Fruit fly (Drosophila melanogaster) S2 (cell line): ENCODE measurements around the gene bnl.

Experiments
- CG8478 ChIP-seq: fragments of >200 bp; optimal IDR thresholded peaks from 2 replicates; lab custom pipeline; 2018
- CTCF ChIP-seq, 2 experiments: fragments of >200 bp; optimal IDR thresholded peaks; 2 replicates each; lab custom pipeline; 2018

Gene bnl

DNA sequence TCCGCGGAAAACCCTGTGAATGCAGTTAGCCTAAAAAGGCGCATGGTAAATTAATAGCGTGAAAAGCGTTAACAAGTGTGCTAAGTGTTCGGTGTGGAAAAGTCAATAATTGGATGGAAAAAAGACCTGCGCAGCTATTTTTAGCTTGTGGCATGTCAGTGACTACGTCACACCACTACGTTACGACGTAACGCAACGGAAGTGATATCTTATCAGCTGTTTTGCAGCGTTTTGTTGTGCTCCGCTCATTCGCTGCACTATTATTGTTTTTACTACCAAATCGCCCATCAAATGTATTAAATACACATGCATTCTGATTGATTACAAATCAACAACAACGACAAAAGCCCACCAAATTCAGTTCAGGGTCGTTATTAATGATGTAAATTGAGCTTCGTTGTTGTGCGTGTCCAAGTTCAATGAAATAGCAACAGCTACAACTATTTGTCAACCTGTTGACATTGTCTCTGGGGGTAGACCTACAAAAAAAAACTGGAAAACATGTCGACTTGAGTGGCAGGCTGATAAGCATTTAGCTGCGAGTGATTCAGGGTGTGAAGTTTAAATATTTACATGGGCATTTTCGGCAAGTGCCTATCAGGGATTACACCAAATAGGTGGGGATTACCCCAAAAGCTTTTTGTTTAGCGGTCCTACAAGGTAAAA lies 11.1 kb upstream of the bnl start:
- no peak for TF ChIP-seq CG8478 (lab: Kevin White, UChicago)
- TF ChIP-seq CTCF (optimal IDR thresholded peaks at IDR 0.05; lab: Kevin White, UChicago) = no peak

- TF ChIP-seq CTCF (optimal IDR thresholded peaks at IDR 0.05; lab: Kevin White, UChicago) (no peak), CG8478 (lab: Kevin White, UChicago) (no peak)
These were observed 10.4 kb upstream of the bnl start, which contains the start of gene MICU3 for dm6 chr3R:19846870-19847590. MICU3 (plus strand) TSS chr3R:19847311.

- TF ChIP-seq CG8478 (lab: Kevin White, UChicago) (no peak), CTCF (optimal IDR thresholded peaks at IDR 0.05; lab: Kevin White, UChicago) (no peak)
These were observed 7.3 kb upstream of the bnl start for dm6 chr3R:19843888-19844287.

DNA sequence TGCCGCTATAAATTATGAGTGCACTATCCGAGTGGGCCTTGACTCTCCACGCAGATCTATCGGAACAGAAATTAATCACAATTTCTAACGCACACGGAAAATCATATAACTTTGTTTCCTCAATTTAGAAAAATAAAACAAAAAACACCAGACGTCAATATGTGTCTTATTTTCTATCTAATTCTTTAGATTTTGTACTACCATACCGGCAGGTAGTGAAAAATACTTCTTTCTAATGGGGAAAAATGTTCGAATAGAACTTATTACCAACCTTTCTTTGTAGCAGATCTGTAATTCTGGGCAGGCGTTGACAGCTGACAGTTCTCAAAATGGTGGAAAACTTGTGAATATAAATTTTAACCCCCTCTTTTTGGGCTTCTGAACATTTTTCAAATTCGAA lies 3.9 kb upstream of the bnl start, which contains the start of gene CG31459:
Gene CG31459, plus strand, starts transcription at position 301 of the 400 bp plus-strand sequence.
- TF ChIP-seq CG8478 (lab: Kevin White, UChicago) = no peak
- no peak for TF ChIP-seq CTCF (optimal IDR thresholded peaks at IDR 0.05; lab: Kevin White, UChicago)

DNA sequence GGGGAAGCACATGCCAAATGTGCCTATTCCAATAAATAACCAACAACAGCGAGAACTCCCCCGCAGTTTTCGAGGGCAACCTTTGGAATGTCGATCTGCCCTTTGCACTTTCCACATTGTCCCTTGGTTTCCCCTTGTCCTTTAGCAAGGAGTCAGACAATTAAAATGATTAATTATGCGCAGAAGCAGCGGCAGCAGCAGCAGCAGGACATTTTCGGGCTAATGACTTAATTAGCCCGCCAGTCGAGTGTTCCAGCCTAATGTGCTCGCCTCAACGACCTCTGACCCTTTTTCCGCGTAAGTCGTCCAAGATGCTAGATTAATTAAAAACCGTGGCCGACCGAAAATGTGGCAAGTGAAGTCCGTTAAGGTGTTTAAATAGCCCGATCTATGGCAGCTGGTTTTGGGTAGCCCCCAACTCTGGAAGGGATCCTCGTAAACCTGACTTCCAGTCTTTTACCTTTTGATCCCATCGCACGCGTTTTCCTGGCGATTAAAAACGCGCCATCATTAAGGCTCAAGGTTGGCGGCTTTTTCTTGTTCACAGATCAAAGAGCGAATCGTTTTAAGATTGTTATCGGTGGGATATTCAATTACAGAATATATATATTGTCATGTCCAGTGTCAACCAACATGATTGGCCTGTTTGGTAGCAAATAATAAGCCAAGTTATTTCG lies 2.4 kb upstream of the bnl start:
- no peak for TF ChIP-seq CTCF (optimal IDR thresholded peaks at IDR 0.05; lab: Kevin White, UChicago)
- no peak for TF ChIP-seq CG8478 (lab: Kevin White, UChicago)

- TF ChIP-seq CG8478 (lab: Kevin White, UChicago) = no peak
- TF ChIP-seq CTCF (optimal IDR thresholded peaks at IDR 0.05; lab: Kevin White, UChicago) = no peak
These were observed 1.6 kb downstream of the bnl start for dm6 chr3R:19834982-19835381.

dm6 chr3R:19833963-19834362 lies 2.7 kb downstream of the bnl start:
- TF ChIP-seq CG8478 (lab: Kevin White, UChicago) (no peak), CTCF (optimal IDR thresholded peaks at IDR 0.05; lab: Kevin White, UChicago) (no peak)

- TF ChIP-seq CG8478 (lab: Kevin White, UChicago) = no peak
- no peak for TF ChIP-seq CTCF (optimal IDR thresholded peaks at IDR 0.05; lab: Kevin White, UChicago)
These were observed 3.1 kb downstream of the bnl start for dm6 chr3R:19833546-19833945.

DNA sequence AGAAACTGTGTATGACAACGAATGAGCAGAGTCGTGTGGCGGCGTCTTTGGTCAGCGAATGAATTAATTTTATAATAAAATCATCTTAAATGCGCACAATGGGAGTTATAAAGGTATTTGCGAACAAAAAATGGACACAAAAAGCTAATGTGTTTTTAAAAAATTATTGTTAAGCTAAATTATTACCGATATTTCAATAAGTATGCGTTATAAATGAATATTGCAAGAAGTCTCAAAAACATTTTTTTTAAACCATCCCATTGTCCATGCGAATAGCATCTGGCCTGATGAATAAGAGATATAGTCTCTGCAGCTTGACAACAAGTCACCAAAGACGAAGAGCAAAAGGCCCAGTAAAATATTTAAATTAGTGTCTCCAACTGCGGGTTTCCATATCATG lies 5.6 kb downstream of the bnl start:
- TF ChIP-seq CG8478 (lab: Kevin White, UChicago) (no peak), CTCF (optimal IDR thresholded peaks at IDR 0.05; lab: Kevin White, UChicago) (no peak)

- no peak for TF ChIP-seq CTCF (optimal IDR thresholded peaks at IDR 0.05; lab: Kevin White, UChicago)
- TF ChIP-seq CG8478 (lab: Kevin White, UChicago) = no peak
These were observed 9.8 kb downstream of the bnl start for dm6 chr3R:19826806-19827328.

DNA sequence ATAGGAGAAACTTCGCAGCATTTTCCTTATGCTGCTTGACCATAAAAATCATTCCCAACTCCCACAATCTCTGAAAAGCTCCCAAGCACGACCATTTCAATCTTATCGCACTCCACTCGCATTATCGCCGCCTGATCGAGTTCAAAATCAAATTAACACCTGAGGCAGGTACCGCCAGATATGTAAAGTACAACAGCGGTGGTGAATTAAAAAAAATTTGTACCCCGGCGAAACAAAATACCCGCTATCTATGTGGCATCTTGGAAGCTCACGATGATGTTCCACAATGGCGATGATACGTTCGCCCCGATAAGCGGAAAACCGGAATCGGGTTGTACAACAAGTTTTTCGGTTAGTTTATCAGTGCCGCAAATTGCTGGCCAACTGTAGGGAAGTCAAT lies 10.3 kb downstream of the bnl start:
- TF ChIP-seq CG8478 (lab: Kevin White, UChicago) = no peak
- TF ChIP-seq CTCF (optimal IDR thresholded peaks at IDR 0.05; lab: Kevin White, UChicago) = no peak

DNA sequence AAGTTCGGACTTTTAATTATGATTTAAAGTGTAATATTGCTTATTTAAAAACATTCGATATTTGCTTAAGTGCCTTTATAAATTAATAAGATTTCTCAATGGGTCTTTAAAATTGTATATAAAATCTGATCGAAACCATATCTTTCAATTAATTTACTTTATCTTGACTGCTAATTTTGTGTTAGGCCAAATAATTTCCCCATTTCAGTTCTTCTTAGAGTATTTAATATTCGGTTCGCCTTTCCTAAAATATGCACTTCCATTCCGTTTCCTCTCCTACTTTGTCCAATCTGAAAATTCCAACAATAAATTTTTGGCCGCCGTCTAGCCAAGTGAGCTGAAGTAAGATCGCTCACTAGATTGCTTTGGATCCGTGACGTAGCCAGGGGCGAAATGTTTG lies 12.1 kb downstream of the bnl start:
- TF ChIP-seq CTCF (optimal IDR thresholded peaks at IDR 0.05; lab: Kevin White, UChicago) (no peak), CG8478 (lab: Kevin White, UChicago) (no peak)

DNA sequence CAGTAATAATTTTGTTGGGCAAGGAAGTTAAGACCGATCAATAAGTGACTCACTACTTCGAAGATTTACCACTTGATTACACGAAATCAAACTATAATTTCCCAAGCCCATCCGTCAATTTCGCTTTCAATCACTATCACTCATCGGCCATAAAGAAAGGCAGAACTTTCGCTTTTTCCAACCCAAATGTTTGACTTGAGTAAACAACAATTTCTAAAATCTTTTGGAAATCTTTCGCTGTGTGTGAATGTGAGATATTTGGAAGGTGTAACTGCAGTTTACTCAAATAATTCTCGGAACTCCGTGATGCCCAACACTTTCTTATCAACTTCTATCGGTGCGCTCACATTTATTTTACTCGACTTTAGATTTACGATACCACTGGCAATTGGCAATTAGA lies 14.5 kb downstream of the bnl start:
- TF ChIP-seq CTCF (optimal IDR thresholded peaks at IDR 0.05; lab: Kevin White, UChicago) (no peak), CG8478 (lab: Kevin White, UChicago) (no peak)

- TF ChIP-seq CG8478 (lab: Kevin White, UChicago) = no peak
- no peak for TF ChIP-seq CTCF (optimal IDR thresholded peaks at IDR 0.05; lab: Kevin White, UChicago)
These were observed 15.6 kb downstream of the bnl start for dm6 chr3R:19820994-19821393.

DNA sequence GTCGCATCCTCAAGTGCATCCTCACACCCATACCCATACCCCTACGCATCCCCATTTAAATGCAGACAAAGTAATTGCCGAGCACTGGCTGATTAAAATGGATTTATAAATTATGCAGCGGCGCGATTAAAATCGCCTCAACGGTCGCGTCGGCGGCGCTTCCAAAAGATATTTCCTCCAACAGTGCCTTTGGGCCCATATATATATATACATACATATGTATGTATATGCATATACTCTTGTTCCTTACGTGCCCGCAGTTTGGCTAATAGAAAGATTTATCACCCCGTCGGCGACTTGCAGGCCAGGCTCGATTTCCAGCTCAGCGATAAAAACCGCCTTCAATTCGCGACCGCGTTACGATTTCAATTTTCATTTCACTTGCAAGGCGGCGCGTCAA lies 19.9 kb downstream of the bnl start:
- no peak for TF ChIP-seq CG8478 (lab: Kevin White, UChicago)
- TF ChIP-seq CTCF (optimal IDR thresholded peaks at IDR 0.05; lab: Kevin White, UChicago) = no peak
